Worm (Caenorhabditis elegans): ENCODE measurements around the gene ZK1240.9.

- TF ChIP-seq T22C8.4 (GFP tag; IDR thresholded peaks at IDR 0.05) (no peak), ztf-29 (GFP tag; IDR thresholded peaks at IDR 0.05) (no peak), flt-1 (GFP tag; IDR thresholded peaks at IDR 0.05) (no peak), med-1 (GFP tag; optimal IDR thresholded peaks at IDR 0.05; ENCODE audit: insufficient read depth) (no peak), cog-1 (tag; optimal IDR thresholded peaks at IDR 0.05) (no peak), tab-1 (GFP tag; IDR thresholded peaks at IDR 0.05) (no peak), ztf-23 (GFP tag; IDR thresholded peaks at IDR 0.05) (no peak), ref-1 (GFP tag; conservative IDR thresholded peaks at IDR 0.05) (no peak), klf-2 (GFP tag; conservative IDR thresholded peaks at IDR 0.05) (no peak)
Observed at ce11 chrII:2292027-2292426, 26.0 kb upstream of the ZK1240.9 start, which contains the start of gene K09F6.7.
